Fruit fly (Drosophila melanogaster): ENCODE measurements around the gene mth.
A peak's percentile ranks its signal among the peaks of the same experiment; 100 is the strongest.

mth gene

DNA sequence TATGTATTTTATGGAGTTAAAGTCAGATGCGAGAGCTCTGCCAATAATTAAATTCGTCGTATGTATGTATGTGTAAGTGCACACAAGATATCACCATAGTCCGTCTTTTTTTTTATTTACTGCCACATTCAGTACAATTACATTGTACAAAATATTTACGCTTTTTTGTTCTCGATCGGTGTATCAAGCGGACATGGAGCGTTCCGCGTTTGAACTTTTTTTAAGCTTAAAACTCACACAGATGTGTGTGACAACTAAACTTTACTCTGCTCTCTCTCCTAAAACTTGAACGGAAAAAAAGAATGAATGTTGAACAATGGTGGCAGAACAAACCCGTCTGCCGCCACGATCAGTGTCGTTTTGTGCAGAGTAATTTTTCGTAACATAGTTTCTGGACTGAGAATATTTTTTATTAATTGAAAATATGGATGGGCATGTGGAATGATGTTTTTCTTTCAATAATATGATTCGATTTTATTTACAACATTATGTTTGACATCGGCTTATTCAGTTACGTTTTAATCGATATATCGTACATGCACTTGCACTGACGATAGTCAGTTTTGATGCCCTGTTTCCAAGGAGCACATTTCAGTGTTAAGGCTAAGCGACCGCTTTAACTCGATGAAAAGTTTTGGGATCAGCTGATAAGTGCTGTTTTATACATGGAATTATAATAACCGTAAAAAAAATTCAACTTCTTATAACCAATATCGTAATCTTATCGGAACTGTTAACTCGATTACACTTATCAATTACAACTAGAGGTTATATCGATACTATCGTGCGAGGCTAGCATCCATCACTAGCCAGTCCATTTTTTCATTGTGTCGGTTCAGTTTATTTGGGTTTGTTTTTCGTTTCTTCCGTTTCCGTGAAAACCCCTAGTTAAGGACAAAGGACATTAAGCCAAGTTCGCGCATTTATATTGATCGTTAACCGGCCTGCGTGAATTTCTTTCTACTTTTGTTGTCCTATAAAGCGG, at the start of gene mth (continued):
- TF ChIP-seq CG12071 (GFP tag; optimal IDR thresholded peaks at IDR 0.05) (no peak), h (optimal IDR thresholded peaks at IDR 0.05) (no peak), CG12155 (GFP tag; optimal IDR thresholded peaks at IDR 0.05) (peak; percentile 25), nmo (GFP tag; optimal IDR thresholded peaks at IDR 0.05) (peak; percentile 81), CG9876 (GFP tag; optimal IDR thresholded peaks at IDR 0.05) (no peak), TFAM (GFP tag; optimal IDR thresholded peaks at IDR 0.05) (no peak), CG17359 (tag; optimal IDR thresholded peaks at IDR 0.05) (no peak), Chrac-16 (GFP tag; optimal IDR thresholded peaks at IDR 0.05) (peak; percentile 11), CG9797 (GFP tag; optimal IDR thresholded peaks at IDR 0.05) (peak; percentile 54), sens (GFP tag) (peak; percentile 74), Dfd (GFP tag; optimal IDR thresholded peaks at IDR 0.05) (no peak), CG17829 (tag; optimal IDR thresholded peaks at IDR 0.05) (peak; percentile 48), ftz-f1 (GFP tag; optimal IDR thresholded peaks at IDR 0.05) (no peak), CG14667 (GFP tag; IDR thresholded peaks at IDR 0.05) (no peak), CG10147 (GFP tag; optimal IDR thresholded peaks at IDR 0.05) (no peak), Abd-B (GFP tag; optimal IDR thresholded peaks at IDR 0.05) (peak; percentile 60), inv (GFP tag; IDR thresholded peaks at IDR 0.05; ENCODE audit: partially characterized antibody) (peak; percentile 99), Scr (GFP tag; IDR thresholded peaks at IDR 0.05; ENCODE audit: partially characterized antibody) (peak; percentile 99), CG15514 (GFP tag; optimal IDR thresholded peaks at IDR 0.05) (peak; percentile 91), CG7372 (GFP tag; IDR thresholded peaks at IDR 0.05) (no peak), Bteb2 (GFP tag; optimal IDR thresholded peaks at IDR 0.05) (no peak), ssp (GFP tag; IDR thresholded peaks at IDR 0.05) (peak; percentile 96), gsb (GFP tag; IDR thresholded peaks at IDR 0.05) (no peak), C15 (GFP tag; IDR thresholded peaks at IDR 0.05) (no peak), vnd (GFP tag; IDR thresholded peaks at IDR 0.05; ENCODE audit: partially characterized antibody) (peak; percentile 99), mirr (GFP tag; optimal IDR thresholded peaks at IDR 0.05) (no peak), dpn (GFP tag; optimal IDR thresholded peaks at IDR 0.05) (peak; percentile 53 to 60), Mes4 (GFP tag; optimal IDR thresholded peaks at IDR 0.05) (peak; percentile 39), CG7556 (GFP tag; optimal IDR thresholded peaks at IDR 0.05) (no peak), CG9215 (GFP tag; IDR thresholded peaks at IDR 0.05) (no peak; the same call in 1 of the 2 replicates), Ets97D (GFP tag; optimal IDR thresholded peaks at IDR 0.05) (peak; percentile 77), Myb (GFP tag; optimal IDR thresholded peaks at IDR 0.05) (peak; percentile 73), CG6272 (GFP tag; IDR thresholded peaks at IDR 0.05) (peak; percentile 52; the same call in 1 of the 2 replicates), CG10543 (GFP tag; optimal IDR thresholded peaks at IDR 0.05) (no peak), CG10959 (GFP tag; IDR thresholded peaks at IDR 0.05) (no peak), CG4617 (GFP tag; optimal IDR thresholded peaks at IDR 0.05; ENCODE audit: borderline replicate concordance) (peak; percentile 65), HmgD (GFP tag; optimal IDR thresholded peaks at IDR 0.05) (no peak), pho (GFP tag; optimal IDR thresholded peaks at IDR 0.05) (peak; percentile 58), tup (GFP tag; optimal IDR thresholded peaks at IDR 0.05) (no peak), CG17912 (GFP tag; optimal IDR thresholded peaks at IDR 0.05) (no peak), CG6854 (GFP tag; optimal IDR thresholded peaks at IDR 0.05) (no peak), CG12769 (tag; optimal IDR thresholded peaks at IDR 0.05) (peak; percentile 49), bigmax (GFP tag; optimal IDR thresholded peaks at IDR 0.05) (no peak), Lim3 (GFP tag; IDR thresholded peaks at IDR 0.05) (no peak), CG8281 (tag; optimal IDR thresholded peaks at IDR 0.05) (peak; percentile 26), seq (GFP tag; IDR thresholded peaks at IDR 0.05) (no peak), CG11398 (GFP tag; optimal IDR thresholded peaks at IDR 0.05) (no peak), usp (GFP tag; optimal IDR thresholded peaks at IDR 0.05) (no peak), CG3407 (GFP tag; optimal IDR thresholded peaks at IDR 0.05) (peak; percentile 21)
